Worm (Caenorhabditis elegans): ENCODE measurements around the gene spp-8.

Gene spp-8

ce11 chrIV:8432709-8433108 is 48.8 kb upstream of the spp-8 start, which contains the start of the genes T26A8.4 and pdtf-1 (continued):
- TF ChIP-seq ztf-4 (tag; optimal IDR thresholded peaks at IDR 0.05) (peak; percentile 92), fkh-4 (tag; optimal IDR thresholded peaks at IDR 0.05; ENCODE audit: borderline replicate concordance) (peak; percentile 16), hlh-4 (tag; optimal IDR thresholded peaks at IDR 0.05) (no peak), nhr-19 (GFP tag; conservative IDR thresholded peaks at IDR 0.05) (peak; percentile 90), irx-1 (tag; optimal IDR thresholded peaks at IDR 0.05) (peak; percentile 83), lsy-2 (tag; optimal IDR thresholded peaks at IDR 0.05) (peak; percentile 99 to 100), aly-2 (tag; optimal IDR thresholded peaks at IDR 0.05) (peak; percentile 50), ama-1 (optimal IDR thresholded peaks at IDR 0.05) (peak; percentile 94), ceh-88 (GFP tag; IDR thresholded peaks at IDR 0.05) (peak; percentile 82), sox-4 (tag; optimal IDR thresholded peaks at IDR 0.05) (peak; percentile 48), lin-35 (GFP tag; optimal IDR thresholded peaks at IDR 0.05) (peak; percentile 82 to 94), blmp-1 (tag; optimal IDR thresholded peaks at IDR 0.05) (peak; percentile 87), F16B12.6 (tag; optimal IDR thresholded peaks at IDR 0.05) (peak; percentile 56), alr-1 (tag; optimal IDR thresholded peaks at IDR 0.05; ENCODE audit: borderline replicate concordance) (no peak), C04F5.9 (tag; optimal IDR thresholded peaks at IDR 0.05) (peak; percentile 42), zag-1 (tag; optimal IDR thresholded peaks at IDR 0.05) (no peak), unc-30 (tag; optimal IDR thresholded peaks at IDR 0.05) (no peak), ceh-90 (tag; optimal IDR thresholded peaks at IDR 0.05) (no peak), pax-3 (tag; optimal IDR thresholded peaks at IDR 0.05) (peak; percentile 82), hpl-2 (GFP tag; optimal IDR thresholded peaks at IDR 0.05) (peak; percentile 65), aha-1 (tag; optimal IDR thresholded peaks at IDR 0.05) (peak; percentile 57), fkh-10 (GFP tag; optimal IDR thresholded peaks at IDR 0.05) (peak; percentile 86), ceh-8 (GFP tag; optimal IDR thresholded peaks at IDR 0.05) (peak; percentile 67), rnt-1 (tag; optimal IDR thresholded peaks at IDR 0.05) (peak; percentile 94), unc-98 (GFP tag; IDR thresholded peaks at IDR 0.05) (no peak), ces-1 (GFP tag; optimal IDR thresholded peaks at IDR 0.05) (no peak), mef-2 (tag; optimal IDR thresholded peaks at IDR 0.05) (peak; percentile 94), dsc-1 (tag; optimal IDR thresholded peaks at IDR 0.05) (peak; percentile 82), egl-27 (tag; optimal IDR thresholded peaks at IDR 0.05) (peak; percentile 50 to 72), nhr-11 (tag; optimal IDR thresholded peaks at IDR 0.05) (peak; percentile 84), nhr-12 (tag; optimal IDR thresholded peaks at IDR 0.05) (no peak), sptf-1 (tag; optimal IDR thresholded peaks at IDR 0.05) (no peak), nhr-76 (tag; optimal IDR thresholded peaks at IDR 0.05) (no peak), ztf-11 (tag; optimal IDR thresholded peaks at IDR 0.05) (peak in 1 of 2 experiments; percentile 84), nhr-71 (tag; optimal IDR thresholded peaks at IDR 0.05) (peak; percentile 97), ceh-63 (GFP tag; optimal IDR thresholded peaks at IDR 0.05) (no peak), mdl-1 (tag; optimal IDR thresholded peaks at IDR 0.05) (peak; percentile 7 to 97), nhr-84 (tag; optimal IDR thresholded peaks at IDR 0.05) (no peak), mep-1 (tag; optimal IDR thresholded peaks at IDR 0.05) (peak; percentile 95)

- TF ChIP-seq alr-1 (tag; optimal IDR thresholded peaks at IDR 0.05; ENCODE audit: borderline replicate concordance) (no peak), ceh-88 (GFP tag; IDR thresholded peaks at IDR 0.05) (no peak), efl-1 (optimal IDR thresholded peaks at IDR 0.05) (no peak), efl-1 (GFP tag; optimal IDR thresholded peaks at IDR 0.05 in 1 of 2) (peak in 1 of 2 experiments; percentile 4), lin-13 (GFP tag; optimal IDR thresholded peaks at IDR 0.05) (no peak), ceh-82 (tag; optimal IDR thresholded peaks at IDR 0.05) (no peak)
These were observed 34.6 kb upstream of the spp-8 start, which contains the start of gene T01B11.1 for ce11 chrIV:8446904-8447303. T01B11.1 (plus strand) TSS chrIV:8447204.

Data from whole organism, L1 larva.